6 worm cellular contexts compared by ENCODE assay signal in genomic region chrX:8392539-8392996, ce11.
TF ChIP-seq lines count a peak whose summit lies in the region.

wrk-1 (minus strand) TSS chrX:8392589.

TF ChIP-seq in whole organism, L1 larva, 84 proteins besides CTCF, POLR2A, EP300 and RAD21:
- 0 out of 2 replicates have a peak, but pooled peaks have one; percentile 20 for TF ChIP-seq ets-5 (GFP tag; IDR thresholded peaks at IDR 0.05; lab: Robert Waterston, UW)
- TF ChIP-seq F16B12.6 (tag; optimal IDR thresholded peaks at IDR 0.05; lab: Kevin White, UChicago) = no peak
- no peak for TF ChIP-seq C04F5.9 (tag; optimal IDR thresholded peaks at IDR 0.05; lab: Kevin White, UChicago)

TF ChIP-seq in whole organism, L2 larva, 48 proteins besides CTCF, POLR2A, EP300 and RAD21:
- TF ChIP-seq nhr-77 (tag; optimal IDR thresholded peaks at IDR 0.05; lab: Kevin White, UChicago) = no peak
- TF ChIP-seq snpc-4 (tag; optimal IDR thresholded peaks at IDR 0.05; lab: Kevin White, UChicago) = no peak
- peak; percentile 87 for TF ChIP-seq fos-1 (tag; optimal IDR thresholded peaks at IDR 0.05; lab: Kevin White, UChicago)
- no peak for TF ChIP-seq C34F6.9 (tag; optimal IDR thresholded peaks at IDR 0.05; lab: Kevin White, UChicago)
- TF ChIP-seq crh-2 (tag; optimal IDR thresholded peaks at IDR 0.05; lab: Kevin White, UChicago) = peak; percentile 20
- no peak for TF ChIP-seq skn-1 (tag; optimal IDR thresholded peaks at IDR 0.05; lab: Kevin White, UChicago)
- no peak for TF ChIP-seq alr-1 (tag; optimal IDR thresholded peaks at IDR 0.05; lab: Kevin White, UChicago)
- TF ChIP-seq ZK546.5 (tag; optimal IDR thresholded peaks at IDR 0.05; lab: Kevin White, UChicago) = no peak
- TF ChIP-seq blmp-1 (tag; optimal IDR thresholded peaks at IDR 0.05; lab: Kevin White, UChicago; ENCODE audit: insufficient read depth) = no peak
- no peak for TF ChIP-seq sma-3 (GFP tag; optimal IDR thresholded peaks at IDR 0.05; lab: Kevin White, UChicago)
TF ChIP-seq in whole organism, L2 larva: peak in this region for 2.

TF ChIP-seq in whole organism, L3 larva, 47 proteins besides CTCF, POLR2A, EP300 and RAD21:
- TF ChIP-seq pqm-1 (tag; optimal IDR thresholded peaks at IDR 0.05; lab: Kevin White, UChicago) (peak; percentile 54), elt-3 (tag; optimal IDR thresholded peaks at IDR 0.05; lab: Kevin White, UChicago) (no peak), lsy-12 (tag; optimal IDR thresholded peaks at IDR 0.05; lab: Kevin White, UChicago) (no peak), hmg-11 (tag; optimal IDR thresholded peaks at IDR 0.05; lab: Kevin White, UChicago) (no peak), elt-2 (tag; optimal IDR thresholded peaks at IDR 0.05; lab: Kevin White, UChicago) (peak; percentile 17)

TF ChIP-seq in whole organism, L4 larva, 104 proteins besides CTCF, POLR2A, EP300 and RAD21:
- TF ChIP-seq daf-16 (GFP tag; optimal IDR thresholded peaks at IDR 0.05; lab: Kevin White, UChicago) (no peak), daf-16 (tag; optimal IDR thresholded peaks at IDR 0.05; lab: Kevin White, UChicago) (peak; percentile 35), dve-1 (tag; optimal IDR thresholded peaks at IDR 0.05; lab: Kevin White, UChicago; ENCODE audit: insufficient read depth) (peak; percentile 43), hlh-11 (tag; optimal IDR thresholded peaks at IDR 0.05; lab: Kevin White, UChicago) (peak; percentile 27), unc-62 (GFP tag; optimal IDR thresholded peaks at IDR 0.05 in 1 of 2; lab: Kevin White, UChicago) (peak in 1 of 2 experiments; percentile 93), unc-62 (tag; optimal IDR thresholded peaks at IDR 0.05; lab: Kevin White, UChicago) (no peak), nhr-10 (tag; optimal IDR thresholded peaks at IDR 0.05; lab: Kevin White, UChicago) (no peak), daf-12 (tag; optimal IDR thresholded peaks at IDR 0.05; lab: Kevin White, UChicago) (no peak), pqm-1 (tag; optimal IDR thresholded peaks at IDR 0.05; lab: Kevin White, UChicago) (peak; percentile 43)

TF ChIP-seq in whole organism, early embryonic, 17 proteins besides CTCF, POLR2A, EP300 and RAD21:
- TF ChIP-seq aly-1 (tag; optimal IDR thresholded peaks at IDR 0.05; lab: Kevin White, UChicago) = no peak
- no peak for TF ChIP-seq tra-4 (tag; optimal IDR thresholded peaks at IDR 0.05; lab: Kevin White, UChicago)
- no peak for TF ChIP-seq hmbx-1 (tag; optimal IDR thresholded peaks at IDR 0.05; lab: Kevin White, UChicago)
- peak; percentile 24 for TF ChIP-seq hmg-4 (GFP tag; optimal IDR thresholded peaks at IDR 0.05; lab: Kevin White, UChicago)

TF ChIP-seq in whole organism, young adult, 124 proteins besides CTCF, POLR2A, EP300 and RAD21:
- TF ChIP-seq dox-1 (GFP tag; IDR thresholded peaks at IDR 0.05; lab: Robert Waterston, UW) = peak; percentile 40; the same call in 1 of the 2 replicates
- TF ChIP-seq nhr-80 (tag; optimal IDR thresholded peaks at IDR 0.05; lab: Kevin White, UChicago) = peak; percentile 65
- no peak for TF ChIP-seq D2030.7 (GFP tag; IDR thresholded peaks at IDR 0.05; lab: Robert Waterston, UW)
